Worm (Caenorhabditis elegans): ENCODE measurements around the gene dao-2.

ce11 chrII:4579920-4580474, 17.2 kb downstream of the dao-2 start:
- TF ChIP-seq nhr-12 (tag; optimal IDR thresholded peaks at IDR 0.05) = no peak
- TF ChIP-seq rnt-1 (tag; optimal IDR thresholded peaks at IDR 0.05) = no peak
- TF ChIP-seq tbx-2 (tag; optimal IDR thresholded peaks at IDR 0.05) = no peak
- no peak for TF ChIP-seq ama-1 (optimal IDR thresholded peaks at IDR 0.05)
- no peak for TF ChIP-seq sup-37 (GFP tag; optimal IDR thresholded peaks at IDR 0.05)
- no peak for TF ChIP-seq pqm-1 (tag; optimal IDR thresholded peaks at IDR 0.05)
- TF ChIP-seq lir-3 (tag; optimal IDR thresholded peaks at IDR 0.05; ENCODE audit: poor library complexity) = no peak
- no peak for TF ChIP-seq blmp-1 (tag; optimal IDR thresholded peaks at IDR 0.05)
- no peak for TF ChIP-seq ztf-4 (tag; optimal IDR thresholded peaks at IDR 0.05)
- no peak for TF ChIP-seq ceh-63 (GFP tag; optimal IDR thresholded peaks at IDR 0.05)

Measured in whole organism, L1 larva.